Fruit fly (Drosophila melanogaster) whole organism, pupa: ENCODE data around the gene CG14990.

Source experiments
- CG10348 ChIP-seq: fragments of 200-800 bp; sonication (Bioruptor generic); IDR thresholded peaks from 2 replicates; pipeline ENCODE4 v1.3.6; 2022; ENCODE audit warnings: missing biosample characterization, missing genetic modification characterization
- CG12605 ChIP-seq: fragments of 200-800 bp; sonication (Bioruptor generic); IDR thresholded peaks from 2 replicates; pipeline ENCODE4 v1.3.6; 2022; ENCODE audit warnings: missing biosample characterization, missing genetic modification characterization
- CG13204 ChIP-seq: fragments of 200-800 bp; sonication (Bioruptor generic); optimal IDR thresholded peaks from 2 replicates; lab custom pipeline; 2018; ENCODE audit warnings: missing biosample characterization, mild to moderate bottlenecking, missing genetic modification characterization, moderate library complexity
- CG14655 ChIP-seq: fragments of 200-800 bp; sonication (Bioruptor generic); optimal IDR thresholded peaks from 3 replicates; lab custom pipeline; 2017; ENCODE audit warnings: mild to moderate bottlenecking, missing biosample characterization, missing genetic modification reagents, missing genetic modification characterization
- CG15710 ChIP-seq: fragments of 200-800 bp; sonication (Bioruptor generic); optimal IDR thresholded peaks from 2 replicates; lab custom pipeline; 2018; ENCODE audit warnings: missing biosample characterization, mild to moderate bottlenecking, missing genetic modification characterization, moderate library complexity
- CG17806 ChIP-seq: fragments of 200-800 bp; sonication (Bioruptor generic); optimal IDR thresholded peaks from 2 replicates; lab custom pipeline; 2018; ENCODE audit warnings: missing biosample characterization, mild to moderate bottlenecking, missing genetic modification characterization, moderate library complexity
- CG32121 ChIP-seq: fragments of 200-800 bp; sonication (Bioruptor generic); IDR thresholded peaks from 2 replicates; pipeline ENCODE4 v1.3.6; 2022; ENCODE audit warnings: missing biosample characterization, missing genetic modification characterization
- CG34367 ChIP-seq: fragments of 200-800 bp; sonication (Bioruptor generic); optimal IDR thresholded peaks from 2 replicates; lab custom pipeline; 2018; ENCODE audit warnings: missing biosample characterization, mild to moderate bottlenecking, missing genetic modification characterization
- CG4496 ChIP-seq: fragments of 200-800 bp; sonication (Bioruptor generic); IDR thresholded peaks from 3 replicates; pipeline ENCODE4 v1.3.6; 2022; ENCODE audit warnings: missing biosample characterization, missing genetic modification characterization
- CG8159 ChIP-seq: fragments of 200-800 bp; sonication (Bioruptor generic); optimal IDR thresholded peaks from 3 replicates; lab custom pipeline; 2018; ENCODE audit warnings: missing biosample characterization, mild to moderate bottlenecking, missing genetic modification characterization, moderate library complexity
- CG8301 ChIP-seq: fragments of 200-800 bp; sonication (Bioruptor generic); optimal IDR thresholded peaks from 2 replicates; lab custom pipeline; 2018; ENCODE audit warnings: missing biosample characterization, mild to moderate bottlenecking, missing genetic modification characterization
- CG9948 ChIP-seq: fragments of 200-800 bp; sonication (Bioruptor generic); optimal IDR thresholded peaks from 2 replicates; lab custom pipeline; 2018; ENCODE audit warnings: missing biosample characterization, mild to moderate bottlenecking, missing genetic modification characterization, moderate library complexity
- D1 ChIP-seq: fragments of 200-800 bp; sonication (Bioruptor generic); optimal IDR thresholded peaks from 2 replicates; lab custom pipeline; 2018; ENCODE audit warnings: missing biosample characterization, mild to moderate bottlenecking, missing genetic modification characterization, moderate library complexity
- EcR ChIP-seq: fragments of 200-800 bp; sonication (Bioruptor generic); optimal IDR thresholded peaks from 3 replicates; lab custom pipeline; 2019; ENCODE audit warnings: missing biosample characterization, missing genetic modification characterization, mild to moderate bottlenecking, moderate library complexity, missing genetic modification reagents
- Ets98B ChIP-seq: fragments of 200-800 bp; sonication (Bioruptor generic); IDR thresholded peaks from 2 replicates; pipeline ENCODE4 v1.3.6; 2022; ENCODE audit warnings: missing biosample characterization, missing genetic modification characterization
- Pif1A ChIP-seq: fragments of 200-800 bp; sonication (Bioruptor generic); optimal IDR thresholded peaks from 3 replicates; lab custom pipeline; 2016; ENCODE audit warnings: missing biosample characterization, missing genetic modification characterization
- Pif1B ChIP-seq: fragments of 200-800 bp; sonication (Bioruptor generic); optimal IDR thresholded peaks from 3 replicates; lab custom pipeline; 2016; ENCODE audit warnings: missing biosample characterization, missing genetic modification characterization
- Snoo ChIP-seq: fragments of 200-800 bp; sonication (Bioruptor generic); optimal IDR thresholded peaks from 3 replicates; lab custom pipeline; 2017; ENCODE audit warnings: missing biosample characterization, mild to moderate bottlenecking, missing genetic modification characterization, inconsistent platforms
- fd96Ca ChIP-seq: fragments of 200-800 bp; sonication (Bioruptor generic); IDR thresholded peaks from 3 replicates; pipeline ENCODE4 v1.3.6; 2022; ENCODE audit warnings: missing biosample characterization, missing genetic modification characterization
- gl ChIP-seq: fragments of 200-800 bp; sonication (Bioruptor generic); optimal IDR thresholded peaks from 2 replicates; lab custom pipeline; 2018; ENCODE audit warnings: missing biosample characterization, mild to moderate bottlenecking, missing genetic modification characterization
- rn ChIP-seq: fragments of 200-800 bp; sonication (Bioruptor generic); IDR thresholded peaks from 2 replicates; pipeline ENCODE4 v1.3.6; 2022; ENCODE audit warnings: missing biosample characterization, missing genetic modification characterization

CG14990 gene

DNA sequence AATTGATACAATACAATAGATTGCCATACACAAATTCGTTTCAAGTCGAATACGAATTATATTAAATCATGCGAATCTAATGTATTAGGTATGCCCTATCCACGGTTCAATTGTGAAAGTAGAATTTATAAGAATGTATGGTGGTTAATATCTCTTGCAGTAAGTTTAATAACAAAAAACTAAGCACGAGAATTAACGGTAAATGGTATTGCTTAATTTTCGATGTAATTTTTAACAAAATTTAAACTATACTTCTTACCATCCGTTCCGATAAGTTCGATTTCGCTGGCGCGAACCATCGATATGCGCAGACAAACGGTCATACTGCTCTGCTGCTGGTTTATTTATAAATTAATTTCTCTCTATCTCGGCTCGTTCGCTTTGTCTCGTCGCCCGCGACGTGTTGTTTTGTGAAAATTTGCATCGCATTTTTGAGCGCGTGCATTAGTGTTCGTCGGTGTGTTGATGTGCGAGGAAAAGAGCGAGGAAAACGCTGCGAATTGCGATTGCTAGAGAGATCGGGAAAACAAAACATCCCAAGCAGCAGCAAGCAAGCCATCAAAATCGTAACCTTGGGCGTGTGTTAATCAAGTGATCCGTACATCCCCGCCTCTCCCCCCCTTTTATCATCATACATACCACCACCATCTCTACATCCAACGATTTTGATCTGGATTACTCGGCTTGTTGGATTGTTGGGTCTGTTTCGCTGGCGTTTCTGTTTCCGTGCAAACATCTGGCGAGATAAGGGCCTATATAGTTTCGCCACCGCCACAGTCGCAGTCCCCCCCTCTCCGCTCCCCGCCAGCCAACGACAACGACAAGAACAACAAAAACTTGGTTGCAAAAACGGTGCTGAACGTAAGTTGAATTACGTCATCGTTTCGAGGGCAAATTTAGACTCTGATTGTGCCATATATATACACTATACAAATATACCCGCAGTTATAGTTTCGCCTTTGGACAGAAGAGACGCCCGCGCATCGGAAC is 10.5 kb downstream of the CG14990 start, which contains the start of gene Fit1:
Gene Fit1 (plus strand): TSS at position 307 of the 990 bp plus-strand sequence.
- TF ChIP-seq CG13204 (GFP tag; lab: Kevin White, UChicago) (no peak), CG12605 (GFP tag; lab: Robert Waterston, UW) (0 out of 2 replicates have a peak, but pooled peaks have one; percentile 34), EcR (GFP tag; lab: Kevin White, UChicago) (peak; percentile 42)

DNA sequence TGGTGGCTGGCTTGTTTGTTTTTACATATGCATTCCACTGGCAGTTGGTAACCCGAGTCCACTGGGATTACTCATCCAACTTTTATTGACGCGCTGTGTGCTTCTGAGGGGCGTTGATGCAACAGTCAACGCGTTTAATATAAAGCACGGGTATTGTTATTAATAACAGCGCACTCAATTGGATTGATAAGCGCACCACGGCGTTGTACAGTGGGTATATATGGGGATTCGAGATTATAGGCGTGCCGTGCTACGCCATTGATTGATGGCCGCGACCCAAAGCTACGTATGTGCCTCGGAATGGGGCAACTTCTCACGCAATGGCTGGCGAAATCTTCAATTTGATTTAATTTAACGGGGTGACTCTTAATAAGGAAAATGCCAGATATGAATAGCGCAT is 14.1 kb downstream of the CG14990 start:
- TF ChIP-seq rn (GFP tag; lab: Robert Waterston, UW) (no peak), EcR (GFP tag; lab: Kevin White, UChicago) (peak; percentile 52)

DNA sequence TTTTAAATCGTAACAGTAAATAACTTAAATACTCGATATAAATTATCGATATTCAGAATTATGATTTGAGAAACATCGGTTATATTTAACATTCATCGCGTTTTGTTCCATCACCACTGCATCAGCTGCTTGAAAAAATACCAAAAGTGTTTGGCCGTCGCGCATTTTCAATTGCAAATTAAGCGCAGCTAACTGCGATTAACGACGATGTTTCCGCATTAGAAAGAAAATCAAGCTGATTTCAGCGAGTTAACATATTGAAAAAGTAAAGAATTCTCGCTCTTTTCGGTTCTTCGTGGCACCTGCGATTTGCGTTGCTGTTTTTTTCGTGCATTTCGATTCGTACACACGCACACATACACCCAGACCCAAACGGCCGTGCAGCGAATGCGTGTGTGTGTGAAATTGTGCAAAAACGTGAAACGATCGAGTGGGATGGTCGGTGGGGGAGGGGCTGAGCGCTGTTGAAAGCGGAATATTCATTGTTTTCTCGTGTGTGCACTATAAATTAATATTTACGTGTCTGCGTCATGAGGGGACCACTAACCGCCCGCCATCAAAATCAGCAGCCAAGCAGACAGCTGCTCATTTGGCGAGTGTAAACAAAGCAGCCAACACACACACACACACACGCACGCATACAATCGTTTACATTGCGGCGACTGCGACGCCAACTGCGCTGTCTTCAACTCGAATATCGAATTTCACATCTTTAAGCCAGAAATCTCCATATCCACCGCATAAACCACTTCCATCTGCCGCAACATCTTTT is 15.3 kb downstream of the CG14990 start, which contains the start of gene Ack:
Gene Ack (plus strand): TSS at position 115 of the 772 bp plus-strand sequence.
- TF ChIP-seq Pif1A (no peak), CG32121 (peak; percentile 22; the same call in 1 of the 2 replicates), CG10348 (no peak), CG4496 (GFP tag; lab: Robert Waterston, UW) (no peak), CG8301 (tag; lab: Kevin White, UChicago) (no peak), CG12605 (GFP tag; lab: Robert Waterston, UW) (no peak), CG17806 (tag; lab: Kevin White, UChicago) (no peak), gl (no peak), CG14655 (GFP tag; lab: Kevin White, UChicago) (no peak), CG34367 (tag; lab: Kevin White, UChicago) (no peak), CG13204 (GFP tag; lab: Kevin White, UChicago) (peak; percentile 17), rn (GFP tag; lab: Robert Waterston, UW) (no peak), fd96Ca (GFP tag; lab: Robert Waterston, UW) (no peak; the same call in 2 of the 3 replicates), CG8159 (tag; lab: Kevin White, UChicago) (no peak), Snoo (tag; lab: Kevin White, UChicago) (no peak)

DNA sequence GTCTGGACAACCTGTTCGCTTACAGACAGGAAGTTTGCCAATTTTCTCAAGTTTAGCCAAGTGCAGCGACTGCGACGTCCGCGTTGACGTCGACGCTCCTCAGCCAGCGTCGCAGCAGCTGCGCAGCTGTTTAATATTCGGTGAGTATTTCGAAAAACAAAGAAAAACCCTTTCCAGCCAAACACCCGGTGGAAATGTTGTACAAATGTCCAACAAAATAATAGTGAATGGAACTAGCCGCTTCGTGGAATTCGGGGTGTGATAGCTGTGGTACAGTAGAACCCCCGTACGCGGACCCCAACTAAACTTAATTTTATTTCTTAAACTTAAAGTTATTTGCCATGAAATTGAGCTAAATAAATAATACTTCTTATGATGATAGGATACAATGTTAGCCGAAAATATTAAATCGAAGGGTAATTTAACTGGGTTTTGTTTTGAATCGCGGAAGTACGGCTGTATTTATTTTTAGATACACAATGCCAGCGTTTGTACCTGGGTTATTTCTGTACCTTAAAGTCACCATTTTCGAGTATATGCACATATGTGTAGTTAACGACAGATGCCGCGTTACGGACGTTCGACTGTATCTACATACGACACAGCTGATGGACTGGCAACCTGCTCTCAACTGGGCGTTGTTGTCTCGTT is 16.0 kb downstream of the CG14990 start:
- TF ChIP-seq Ets98B (GFP tag; lab: Robert Waterston, UW) (peak; percentile 61), gl (peak; percentile 15), CG13204 (GFP tag; lab: Kevin White, UChicago) (peak; percentile 39), rn (GFP tag; lab: Robert Waterston, UW) (no peak), CG8301 (tag; lab: Kevin White, UChicago) (peak; percentile 79), CG15710 (tag; lab: Kevin White, UChicago) (peak; percentile 69), CG32121 (peak; percentile 48), CG34367 (tag; lab: Kevin White, UChicago) (peak; percentile 41), CG17806 (tag; lab: Kevin White, UChicago) (peak; percentile 31), CG4496 (GFP tag; lab: Robert Waterston, UW) (peak; percentile 59; the same call in 1 of the 3 replicates), Pif1A (peak; percentile 81), EcR (GFP tag; lab: Kevin White, UChicago) (no peak), D1 (tag; lab: Kevin White, UChicago) (no peak), CG10348 (no peak), CG9948 (tag; lab: Kevin White, UChicago) (peak; percentile 63), CG14655 (GFP tag; lab: Kevin White, UChicago) (peak; percentile 79), Pif1B (GFP tag; lab: Kevin White, UChicago) (peak; percentile 41), fd96Ca (GFP tag; lab: Robert Waterston, UW) (peak; percentile 55; the same call in 1 of the 3 replicates), CG8159 (tag; lab: Kevin White, UChicago) (peak; percentile 66), Snoo (tag; lab: Kevin White, UChicago) (peak; percentile 58), CG12605 (GFP tag; lab: Robert Waterston, UW) (no peak)
- TF ChIP-seq, all 21 proteins: peak for 16

DNA sequence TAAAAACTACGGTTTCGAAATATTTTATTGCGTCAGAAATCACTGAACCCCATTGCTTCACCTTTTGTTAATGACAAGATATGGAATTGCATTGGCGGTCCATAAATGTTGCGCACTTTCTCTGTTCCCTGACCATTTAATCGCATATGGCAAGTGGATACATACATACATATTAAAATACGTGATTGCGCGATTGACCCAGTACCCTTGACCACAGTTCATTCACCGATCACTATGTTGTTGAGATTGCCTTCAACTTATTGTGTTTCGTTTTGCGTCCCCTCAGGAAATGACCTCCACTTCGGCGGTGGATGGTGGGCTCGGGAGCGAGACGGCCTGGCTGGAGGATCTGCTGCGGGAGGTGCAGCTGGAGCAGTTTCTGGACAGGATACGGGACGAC is 17.2 kb downstream of the CG14990 start:
- TF ChIP-seq EcR (GFP tag; lab: Kevin White, UChicago) = peak; percentile 92
- no peak for TF ChIP-seq CG34367 (tag; lab: Kevin White, UChicago)
- no peak for TF ChIP-seq Pif1B (GFP tag; lab: Kevin White, UChicago)
- TF ChIP-seq rn (GFP tag; lab: Robert Waterston, UW) = no peak
- TF ChIP-seq, all 21 proteins: peak for 1
